Fruit fly (Drosophila melanogaster) whole organism, embryonic: ENCODE measurements around the gene Coq7.

ENCODE experiments used
- CG10209 ChIP-seq: fragments of 200-800 bp; sonication (Bioruptor generic); optimal IDR thresholded peaks from 3 replicates; lab custom pipeline; 2017; ENCODE audit warnings: missing biosample characterization, mild to moderate bottlenecking, missing genetic modification characterization, missing genetic modification reagents
- CG10366 ChIP-seq: fragments of 200-800 bp; sonication (Bioruptor generic); IDR thresholded peaks from 2 replicates; pipeline ENCODE4 v1.3.6; 2022; ENCODE audit warnings: missing biosample characterization, missing genetic modification characterization
- CG12659 ChIP-seq: fragments of 200-800 bp; sonication (Bioruptor generic); optimal IDR thresholded peaks from 3 replicates; lab custom pipeline; 2017; ENCODE audit warnings: mild to moderate bottlenecking, missing biosample characterization, missing genetic modification reagents, missing genetic modification characterization
- CG13424 ChIP-seq: fragments of 200-800 bp; sonication (Bioruptor generic); optimal IDR thresholded peaks from 2 replicates; lab custom pipeline; 2019; ENCODE audit warnings: missing biosample characterization, mild to moderate bottlenecking, missing genetic modification characterization, moderate library complexity
- CG14965 ChIP-seq: fragments of 200-800 bp; sonication (Bioruptor generic); optimal IDR thresholded peaks from 2 replicates; lab custom pipeline; 2016; ENCODE audit warnings: missing biosample characterization, missing genetic modification characterization, borderline replicate concordance
- CG15269 ChIP-seq: fragments of 200-800 bp; sonication (Bioruptor generic); optimal IDR thresholded peaks from 2 replicates; lab custom pipeline; 2018; ENCODE audit warnings: missing biosample characterization, mild to moderate bottlenecking, missing genetic modification characterization, moderate library complexity
- CG15514 ChIP-seq: fragments of 200-800 bp; sonication (Bioruptor generic); optimal IDR thresholded peaks from 3 replicates; lab custom pipeline; 2017; ENCODE audit warnings: missing biosample characterization, missing genetic modification characterization, mild to moderate bottlenecking, moderate library complexity, missing genetic modification reagents
- CG17359 ChIP-seq: fragments of 200-800 bp; sonication (Bioruptor generic); optimal IDR thresholded peaks from 3 replicates; lab custom pipeline; 2018; ENCODE audit warnings: missing biosample characterization, mild to moderate bottlenecking, missing genetic modification characterization, moderate library complexity
- CG2120 ChIP-seq: fragments of 200-800 bp; sonication (Bioruptor generic); optimal IDR thresholded peaks from 3 replicates; lab custom pipeline; 2016; ENCODE audit warnings: missing biosample characterization, missing genetic modification characterization
- CG30403 ChIP-seq: fragments of 200-800 bp; sonication (Bioruptor generic); optimal IDR thresholded peaks from 3 replicates; lab custom pipeline; 2016; ENCODE audit warnings: missing biosample characterization, missing genetic modification characterization
- CG32767 ChIP-seq: fragments of 200-800 bp; sonication (Bioruptor generic); IDR thresholded peaks from 2 replicates; pipeline ENCODE4 v1.3.6; 2022; ENCODE audit warnings: missing biosample characterization, missing genetic modification characterization
- CG3281 ChIP-seq: fragments of 200-800 bp; sonication (Bioruptor generic); optimal IDR thresholded peaks from 3 replicates; lab custom pipeline; 2017; ENCODE audit warnings: missing biosample characterization, mild to moderate bottlenecking, missing genetic modification characterization
- CG3995 ChIP-seq: fragments of 200-800 bp; sonication (Bioruptor generic); optimal IDR thresholded peaks from 3 replicates; lab custom pipeline; 2016; ENCODE audit warnings: missing biosample characterization, missing genetic modification characterization
- CG4360 ChIP-seq: fragments of 200-800 bp; sonication (Bioruptor generic); IDR thresholded peaks from 2 replicates; pipeline ENCODE4 v1.3.6; 2022; ENCODE audit warnings: missing biosample characterization, missing genetic modification characterization
- CG5953 ChIP-seq: fragments of 200-800 bp; sonication (Bioruptor generic); IDR thresholded peaks from 2 replicates; pipeline ENCODE4 v1.3.6; 2022; ENCODE audit warnings: missing biosample characterization, missing genetic modification characterization
- CG8290 ChIP-seq, 3 experiments: fragments of 200-800 bp; sonication (Bioruptor generic); optimal IDR thresholded peaks; 2 replicates each; lab custom pipeline; 2016 to 2019; ENCODE audit warnings: missing biosample characterization in 3 of 3, missing genetic modification characterization in 3 of 3, mild to moderate bottlenecking in 2 of 3, moderate library complexity in 1 of 3
- CG9609 ChIP-seq: fragments of 200-800 bp; sonication (Bioruptor generic); optimal IDR thresholded peaks from 3 replicates; lab custom pipeline; 2016; ENCODE audit warnings: missing biosample characterization, missing genetic modification characterization
- CG9817 ChIP-seq: fragments of 200-800 bp; sonication (Bioruptor generic); optimal IDR thresholded peaks from 2 replicates; lab custom pipeline; 2018; ENCODE audit warnings: missing biosample characterization, mild to moderate bottlenecking, missing genetic modification characterization, moderate library complexity
- Drgx ChIP-seq: fragments of 200-800 bp; sonication (Bioruptor generic); IDR thresholded peaks from 2 replicates; pipeline ENCODE4 v1.3.6; 2022; ENCODE audit warnings: missing biosample characterization, missing genetic modification characterization
- Ets65A ChIP-seq: fragments of 200-800 bp; sonication (Bioruptor generic); peaks from one replicate; lab custom pipeline; 2016; ENCODE audit warnings: missing biosample characterization, missing genetic modification characterization
- H2.0 ChIP-seq: fragments of 200-800 bp; sonication (Bioruptor generic); IDR thresholded peaks from 2 replicates; pipeline ENCODE4 v1.3.6; 2022; ENCODE audit warnings: missing biosample characterization, missing genetic modification characterization
- HLH4C ChIP-seq: fragments of 200-800 bp; sonication (Bioruptor generic); IDR thresholded peaks from 3 replicates; pipeline ENCODE4 v1.3.6; 2022; ENCODE audit warnings: missing biosample characterization, missing genetic modification characterization; ENCODE audit not compliant: partially characterized antibody
- Hmx ChIP-seq: fragments of 200-800 bp; sonication (Bioruptor generic); optimal IDR thresholded peaks from 2 replicates; lab custom pipeline; 2016; ENCODE audit warnings: missing biosample characterization, missing genetic modification characterization
- Nf-YA ChIP-seq: fragments of 200-800 bp; sonication (Bioruptor generic); IDR thresholded peaks from 2 replicates; pipeline ENCODE4 v1.3.6; 2022; ENCODE audit warnings: missing biosample characterization, missing genetic modification characterization
- Scr ChIP-seq: fragments of 200-800 bp; sonication (Bioruptor generic); IDR thresholded peaks from 2 replicates; pipeline ENCODE4 v1.3.6; 2022; ENCODE audit warnings: missing biosample characterization, missing genetic modification characterization; ENCODE audit not compliant: partially characterized antibody
- Sry-δ ChIP-seq: fragments of 200-800 bp; sonication (Bioruptor generic); optimal IDR thresholded peaks from 2 replicates; lab custom pipeline; 2016; ENCODE audit warnings: missing biosample characterization, missing genetic modification characterization
- Trl ChIP-seq, 3 experiments: fragments of >200 bp in 2 of 3; fragments of 200-800 bp in 1 of 3; sonication (Bioruptor generic) in 1 of 3; optimal IDR thresholded peaks; 2 replicates in 1 of 3; 3 replicates in 2 of 3; lab custom pipeline; 2016 to 2017; ENCODE audit warnings: missing biosample characterization in 1 of 3, missing genetic modification characterization in 1 of 3
- Xbp1 ChIP-seq: fragments of 200-800 bp; sonication (Bioruptor generic); optimal IDR thresholded peaks from 3 replicates; lab custom pipeline; 2016; ENCODE audit warnings: missing biosample characterization, mild to moderate bottlenecking, missing genetic modification characterization
- Xrp1 ChIP-seq: fragments of 200-800 bp; sonication (Bioruptor generic); IDR thresholded peaks from 2 replicates; pipeline ENCODE4 v1.3.6; 2022; ENCODE audit warnings: missing biosample characterization, missing genetic modification characterization
- az2 ChIP-seq: fragments of 200-800 bp; sonication (Bioruptor generic); optimal IDR thresholded peaks from 3 replicates; lab custom pipeline; 2016; ENCODE audit warnings: missing biosample characterization, missing genetic modification characterization
- ci ChIP-seq: fragments of 200-800 bp; sonication (Bioruptor generic); IDR thresholded peaks from 3 replicates; pipeline ENCODE4 v1.3.6; 2022; ENCODE audit warnings: missing biosample characterization, missing genetic modification characterization
- cwo ChIP-seq: fragments of 200-800 bp; sonication (Bioruptor generic); optimal IDR thresholded peaks from 3 replicates; lab custom pipeline; 2017; ENCODE audit warnings: missing biosample characterization, missing genetic modification characterization, mild to moderate bottlenecking, moderate library complexity, missing genetic modification reagents
- dimm ChIP-seq: fragments of 200-800 bp; sonication (Bioruptor generic); IDR thresholded peaks from 2 replicates; pipeline ENCODE4 v1.3.6; 2022; ENCODE audit warnings: missing biosample characterization, missing genetic modification characterization
- dysf ChIP-seq: fragments of 200-800 bp; sonication (Bioruptor generic); IDR thresholded peaks from 3 replicates; pipeline ENCODE4 v1.3.6; 2022; ENCODE audit warnings: missing biosample characterization, missing genetic modification characterization
- grau ChIP-seq: fragments of 200-800 bp; optimal IDR thresholded peaks from 3 replicates; lab custom pipeline; 2019; ENCODE audit warnings: missing biosample characterization, mild to moderate bottlenecking, missing genetic modification characterization, moderate library complexity
- jumu ChIP-seq: fragments of 200-800 bp; sonication (Bioruptor generic); optimal IDR thresholded peaks from 3 replicates; lab custom pipeline; 2016; ENCODE audit warnings: missing biosample characterization, missing genetic modification characterization
- klu ChIP-seq: fragments of 200-800 bp; sonication (Bioruptor generic); IDR thresholded peaks from 2 replicates; pipeline ENCODE4 v1.3.6; 2022; ENCODE audit warnings: missing biosample characterization, missing genetic modification characterization
- nmo ChIP-seq: fragments of 200-800 bp; sonication (Bioruptor generic); optimal IDR thresholded peaks from 2 replicates; lab custom pipeline; 2018; ENCODE audit warnings: missing biosample characterization, mild to moderate bottlenecking, missing genetic modification characterization, moderate library complexity
- phol ChIP-seq: fragments of 200-800 bp; sonication (Bioruptor generic); optimal IDR thresholded peaks from 3 replicates; lab custom pipeline; 2018; ENCODE audit warnings: missing biosample characterization, mild to moderate bottlenecking, missing genetic modification characterization, moderate library complexity
- pita ChIP-seq: fragments of 200-800 bp; sonication (Bioruptor generic); optimal IDR thresholded peaks from 2 replicates; lab custom pipeline; 2017; ENCODE audit warnings: missing biosample characterization, mild to moderate bottlenecking, missing genetic modification characterization
- pum ChIP-seq: fragments of 200-800 bp; sonication (Bioruptor generic); optimal IDR thresholded peaks from 2 replicates; lab custom pipeline; 2016; ENCODE audit warnings: missing biosample characterization, missing genetic modification characterization
- sens ChIP-seq: fragments of 200-800 bp; sonication (Bioruptor generic); peaks from one replicate; lab custom pipeline; 2016; ENCODE audit warnings: missing biosample characterization, missing genetic modification characterization
- sisA ChIP-seq: fragments of 200-800 bp; sonication (Bioruptor generic); IDR thresholded peaks from 2 replicates; pipeline ENCODE4 v1.3.6; 2022; ENCODE audit warnings: missing biosample characterization, missing genetic modification characterization
- sr ChIP-seq: fragments of 200-800 bp; sonication (Bioruptor generic); IDR thresholded peaks from 3 replicates; pipeline ENCODE4 v1.3.6; 2022; ENCODE audit warnings: missing biosample characterization, missing genetic modification characterization
- stwl ChIP-seq: fragments of 200-800 bp; sonication (Bioruptor generic); optimal IDR thresholded peaks from 3 replicates; lab custom pipeline; 2018; ENCODE audit warnings: missing biosample characterization, mild to moderate bottlenecking, missing genetic modification characterization, moderate library complexity
- tgo ChIP-seq: fragments of 200-800 bp; sonication (Bioruptor generic); IDR thresholded peaks from 3 replicates; pipeline ENCODE4 v1.3.6; 2022; ENCODE audit warnings: missing biosample characterization, missing genetic modification characterization
- zfh1 ChIP-seq: fragments of 200-800 bp; sonication (Bioruptor generic); IDR thresholded peaks from 3 replicates; pipeline ENCODE4 v1.3.6; 2022; ENCODE audit warnings: missing biosample characterization, missing genetic modification characterization

The Coq7 gene

DNA sequence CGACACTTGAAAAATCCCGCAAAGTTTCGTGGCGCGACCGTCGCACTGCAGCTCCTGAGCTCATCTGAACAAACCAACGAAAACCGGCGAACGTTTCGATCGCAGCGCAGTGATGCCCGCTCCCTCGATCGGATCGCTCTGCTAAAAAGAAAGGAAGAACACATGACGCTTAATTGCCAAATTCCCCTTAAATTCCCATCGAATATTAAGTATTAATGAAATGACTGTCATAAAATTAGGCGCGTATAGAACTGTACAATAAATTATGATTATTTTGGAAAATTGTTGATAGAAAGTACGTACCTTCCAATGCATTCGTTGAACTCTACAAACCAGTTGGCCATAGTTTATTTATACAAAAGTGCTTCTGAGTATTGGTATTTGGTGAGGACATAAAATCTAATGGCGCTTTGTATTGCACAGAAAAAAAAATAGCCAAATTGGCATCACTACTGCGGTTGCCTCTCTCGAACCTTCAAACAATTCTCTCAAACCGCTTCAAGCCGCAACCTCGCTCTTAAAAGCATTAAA, 8.6 kb downstream of the Coq7 start, which contains the start of gene shf (continued):
- TF ChIP-seq CG4360 (no peak), jumu (GFP tag; lab: Kevin White, UChicago) (no peak), Sry-δ (GFP tag; lab: Kevin White, UChicago) (no peak), Trl (optimal IDR thresholded peaks at IDR 0.05; lab: Kevin White, UChicago) (peak; percentile 43 to 54), Trl (GFP tag; optimal IDR thresholded peaks at IDR 0.05; lab: Kevin White, UChicago) (no peak), H2.0 (GFP tag; lab: Robert Waterston, UW) (no peak), Hmx (GFP tag; lab: Kevin White, UChicago) (no peak), CG15269 (tag; lab: Kevin White, UChicago) (no peak), klu (GFP tag; lab: Robert Waterston, UW) (no peak), zfh1 (GFP tag; lab: Robert Waterston, UW) (0 out of 3 replicates have a peak, but pooled peaks have one; percentile 4), Scr (GFP tag; lab: Robert Waterston, UW) (no peak), CG3995 (GFP tag; lab: Kevin White, UChicago) (no peak), sens (peak; percentile 49), CG14965 (GFP tag; lab: Kevin White, UChicago) (no peak), CG30403 (peak; percentile 25), CG3281 (GFP tag; lab: Kevin White, UChicago) (no peak), CG15514 (GFP tag; lab: Kevin White, UChicago) (no peak), pum (GFP tag; lab: Kevin White, UChicago) (no peak), CG9609 (GFP tag; lab: Kevin White, UChicago) (no peak)

DNA sequence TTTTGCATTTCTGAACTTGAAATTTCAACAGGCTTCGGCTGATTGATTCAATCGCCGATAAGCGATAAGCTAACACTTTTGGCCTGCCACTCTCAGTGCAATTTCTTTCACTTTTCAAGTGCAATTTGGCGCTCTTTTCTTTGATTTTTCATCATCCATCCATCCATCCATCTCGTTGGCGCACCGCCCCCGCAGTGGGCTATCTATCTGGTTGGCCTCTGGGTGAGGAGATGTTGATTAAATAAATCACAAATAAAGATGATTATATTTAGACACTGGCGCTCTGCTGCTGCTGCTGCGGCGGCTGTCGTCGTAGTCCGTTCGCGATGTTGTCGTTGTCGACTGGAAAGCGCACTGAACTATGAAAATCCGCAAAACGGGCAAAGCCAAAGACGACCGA, 19.9 kb downstream of the Coq7 start:
- TF ChIP-seq dimm (GFP tag; lab: Robert Waterston, UW) = no peak
- TF ChIP-seq sr (GFP tag; lab: Robert Waterston, UW) = peak; percentile 71; the same call in 2 of the 3 replicates

DNA sequence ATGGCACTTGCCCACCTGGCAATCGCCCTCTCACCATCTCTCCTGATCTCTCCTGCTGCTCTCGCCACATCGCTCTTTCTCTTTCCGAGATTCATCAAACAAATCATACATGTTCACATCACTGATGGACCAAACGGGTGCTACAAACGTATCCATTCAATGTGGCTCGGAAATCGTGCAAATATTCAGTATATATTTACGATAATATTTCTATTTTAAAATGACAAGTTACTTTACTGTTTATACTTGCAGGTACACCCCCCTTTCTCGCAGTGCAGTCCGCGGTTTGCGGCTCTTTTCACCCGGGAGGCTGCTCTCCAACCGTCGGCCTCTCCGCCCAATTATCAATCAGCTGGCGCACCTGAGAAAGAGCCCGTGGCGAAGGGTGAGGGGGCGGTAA, 20.5 kb downstream of the Coq7 start:
- TF ChIP-seq grau (tag; lab: Kevin White, UChicago) = peak; percentile 23
- TF ChIP-seq CG32767 (GFP tag; lab: Robert Waterston, UW) = peak; percentile 57; the same call in 1 of the 2 replicates
- peak; percentile 22 for TF ChIP-seq CG13424 (tag; lab: Kevin White, UChicago)
- peak; percentile 9 for TF ChIP-seq az2 (GFP tag; lab: Kevin White, UChicago)
- peak; percentile 17 for TF ChIP-seq CG2120 (GFP tag; lab: Kevin White, UChicago)
- peak; percentile 8 for TF ChIP-seq phol (tag; lab: Kevin White, UChicago)
- peak; percentile 41 for TF ChIP-seq CG17359 (tag; lab: Kevin White, UChicago)
- peak; percentile 45 for TF ChIP-seq CG5953 (GFP tag; lab: Robert Waterston, UW)
- peak; percentile 20 for TF ChIP-seq Ets65A (GFP tag; lab: Kevin White, UChicago)
- TF ChIP-seq tgo = 0 out of 3 replicates have a peak, but pooled peaks have one; percentile 32
- peak; percentile 4 for TF ChIP-seq cwo (GFP tag; lab: Kevin White, UChicago)
- TF ChIP-seq Nf-YA (GFP tag; lab: Robert Waterston, UW) = 0 out of 2 replicates have a peak, but pooled peaks have one; percentile 17
- peak; percentile 32; the same call in 1 of the 2 replicates for TF ChIP-seq sisA (GFP tag; lab: Robert Waterston, UW)
- no peak for TF ChIP-seq stwl (tag; lab: Kevin White, UChicago)
- TF ChIP-seq CG9817 = peak; percentile 4
- peak; percentile 10 for TF ChIP-seq nmo (GFP tag; lab: Kevin White, UChicago)
- TF ChIP-seq CG30403 = peak; percentile 30
- TF ChIP-seq Xrp1 = 0 out of 2 replicates have a peak, but pooled peaks have one; percentile 18
- peak; percentile 87 for TF ChIP-seq Drgx
- peak; percentile 32 for TF ChIP-seq CG10209
- TF ChIP-seq dysf (GFP tag; lab: Robert Waterston, UW) = peak; percentile 56
- TF ChIP-seq HLH4C = 0 out of 3 replicates have a peak, but pooled peaks have one; percentile 19
- TF ChIP-seq pita (GFP tag; lab: Kevin White, UChicago) = no peak
- TF ChIP-seq CG12659 (GFP tag; lab: Kevin White, UChicago) = peak; percentile 16
- TF ChIP-seq CG8290 (GFP tag; optimal IDR thresholded peaks at IDR 0.05; lab: Kevin White, UChicago) = no peak
- TF ChIP-seq CG8290 (tag; optimal IDR thresholded peaks at IDR 0.05; lab: Kevin White, UChicago) = no peak
- peak; percentile 53; the same call in 1 of the 2 replicates for TF ChIP-seq CG10366
- TF ChIP-seq ci (GFP tag; lab: Robert Waterston, UW) = peak; percentile 71; the same call in 2 of the 3 replicates
- TF ChIP-seq Xbp1 (GFP tag; lab: Kevin White, UChicago) = peak; percentile 14
